Worm (Caenorhabditis elegans): Measurements from ENCODE around the gene mxl-3.

mxl-3 gene

DNA sequence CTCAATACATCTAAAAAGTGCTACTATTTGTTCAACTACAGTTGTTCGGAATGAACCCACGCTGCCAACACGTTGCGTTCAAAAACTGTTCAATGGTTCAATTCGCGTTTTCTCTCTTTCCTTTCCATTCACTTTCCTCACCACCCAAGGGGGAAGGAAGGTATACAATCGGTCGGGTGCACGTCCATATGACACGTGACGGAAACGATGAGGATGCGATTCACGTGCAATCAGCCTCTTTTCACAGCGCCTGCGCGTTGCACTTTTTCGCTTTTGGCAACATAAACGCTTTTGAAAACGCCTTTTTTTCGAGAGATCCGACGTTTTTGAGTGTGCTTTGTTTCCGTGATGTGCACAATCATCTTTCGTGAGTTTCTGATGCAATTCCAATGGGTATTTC, 8.0 kb upstream of the mxl-3 start:
- TF ChIP-seq elt-3 (tag; optimal IDR thresholded peaks at IDR 0.05) (peak in 2 of 3 experiments; percentile 33 to 61), egl-27 (tag; optimal IDR thresholded peaks at IDR 0.05) (peak; percentile 69), pha-4 (tag; optimal IDR thresholded peaks at IDR 0.05) (peak; percentile 95), elt-2 (tag; optimal IDR thresholded peaks at IDR 0.05) (peak; percentile 78), nhr-25 (tag; optimal IDR thresholded peaks at IDR 0.05) (peak; percentile 89), jun-1 (tag; optimal IDR thresholded peaks at IDR 0.05) (peak; percentile 93), ztf-4 (tag; optimal IDR thresholded peaks at IDR 0.05) (peak; percentile 12), elt-1 (tag; optimal IDR thresholded peaks at IDR 0.05) (no peak), R02D3.7 (tag; optimal IDR thresholded peaks at IDR 0.05) (peak; percentile 18), tbx-2 (tag; optimal IDR thresholded peaks at IDR 0.05) (peak; percentile 80), lsy-12 (tag; optimal IDR thresholded peaks at IDR 0.05) (peak; percentile 59), ceh-82 (tag; optimal IDR thresholded peaks at IDR 0.05) (no peak), nhr-28 (tag; optimal IDR thresholded peaks at IDR 0.05) (no peak), nhr-43 (tag; optimal IDR thresholded peaks at IDR 0.05; ENCODE audit: poor library complexity, severe bottlenecking) (peak; percentile 97), nhr-237 (tag; optimal IDR thresholded peaks at IDR 0.05) (no peak), ZK546.5 (tag; optimal IDR thresholded peaks at IDR 0.05) (no peak), fkh-10 (GFP tag; optimal IDR thresholded peaks at IDR 0.05) (peak; percentile 78), mml-1 (tag; optimal IDR thresholded peaks at IDR 0.05) (peak; percentile 89), nhr-12 (tag; optimal IDR thresholded peaks at IDR 0.05) (no peak), mdl-1 (tag; optimal IDR thresholded peaks at IDR 0.05) (peak; percentile 88), nhr-67 (tag; optimal IDR thresholded peaks at IDR 0.05) (no peak), snpc-4 (tag; optimal IDR thresholded peaks at IDR 0.05) (no peak), fos-1 (tag; optimal IDR thresholded peaks at IDR 0.05) (no peak), nhr-23 (tag; optimal IDR thresholded peaks at IDR 0.05) (peak; percentile 87), egl-5 (tag; optimal IDR thresholded peaks at IDR 0.05) (peak; percentile 32), ama-1 (optimal IDR thresholded peaks at IDR 0.05) (peak; percentile 81), pqm-1 (tag; optimal IDR thresholded peaks at IDR 0.05) (peak; percentile 91), nhr-76 (tag; optimal IDR thresholded peaks at IDR 0.05) (peak; percentile 54), nfya-1 (tag; optimal IDR thresholded peaks at IDR 0.05; ENCODE audit: insufficient read depth) (peak; percentile 63), nhr-77 (tag; optimal IDR thresholded peaks at IDR 0.05) (no peak), nhr-11 (tag; optimal IDR thresholded peaks at IDR 0.05) (peak; percentile 90)

DNA sequence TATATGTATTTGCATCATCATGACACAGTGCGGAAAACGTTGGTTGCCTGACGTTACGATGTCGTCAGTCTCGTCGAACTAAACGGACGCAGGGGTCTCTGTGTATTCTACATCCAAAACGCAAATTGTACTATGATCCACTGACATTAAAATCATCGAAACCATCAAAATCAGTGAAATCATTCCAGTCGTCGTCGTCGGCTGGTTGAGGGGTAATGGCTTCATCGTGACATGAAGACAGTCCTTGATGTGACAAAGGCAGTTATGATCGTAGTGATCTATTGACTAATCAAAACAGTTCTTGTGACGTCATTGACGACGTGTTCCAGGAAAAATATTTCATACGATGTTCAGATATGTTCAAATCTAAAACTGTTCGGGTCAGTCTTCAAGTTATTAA, 7.1 kb upstream of the mxl-3 start:
- TF ChIP-seq nhr-25 (tag; optimal IDR thresholded peaks at IDR 0.05): peak; percentile 44
- no peak for TF ChIP-seq pqm-1 (tag; optimal IDR thresholded peaks at IDR 0.05)
- TF ChIP-seq egl-27 (tag; optimal IDR thresholded peaks at IDR 0.05): no peak
- TF ChIP-seq ceh-28 (tag; optimal IDR thresholded peaks at IDR 0.05): no peak
- no peak for TF ChIP-seq ceh-9 (tag; optimal IDR thresholded peaks at IDR 0.05)
- TF ChIP-seq nhr-43 (tag; optimal IDR thresholded peaks at IDR 0.05; ENCODE audit: poor library complexity, severe bottlenecking): peak; percentile 79
- TF ChIP-seq ama-1 (optimal IDR thresholded peaks at IDR 0.05): no peak
- no peak for TF ChIP-seq tbx-2 (tag; optimal IDR thresholded peaks at IDR 0.05)
- no peak for TF ChIP-seq snpc-4 (tag; optimal IDR thresholded peaks at IDR 0.05)

DNA sequence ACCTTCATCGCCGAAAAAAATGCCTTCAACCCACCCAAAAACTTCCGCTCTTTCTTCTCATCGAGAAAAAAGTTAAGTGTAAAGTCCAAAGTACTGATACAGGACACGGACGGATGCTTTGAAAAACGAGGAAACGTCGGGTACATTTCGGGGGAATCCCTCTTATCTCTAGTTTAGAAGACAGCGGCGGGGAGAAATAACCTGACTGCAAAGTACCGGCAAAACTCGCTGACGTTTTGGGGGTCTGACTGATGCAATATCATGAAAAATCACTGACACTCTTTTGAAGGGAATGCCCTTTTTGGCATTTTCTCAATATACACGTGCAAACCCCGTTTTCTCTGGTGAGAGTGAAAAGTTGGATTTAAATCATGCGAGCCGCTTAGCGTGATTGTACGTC, 5.9 kb upstream of the mxl-3 start:
- TF ChIP-seq nhr-12 (tag; optimal IDR thresholded peaks at IDR 0.05) (no peak), mdl-1 (tag; optimal IDR thresholded peaks at IDR 0.05) (peak; percentile 86), fkh-2 (tag; optimal IDR thresholded peaks at IDR 0.05) (no peak), nhr-67 (tag; optimal IDR thresholded peaks at IDR 0.05) (no peak), nhr-43 (tag; optimal IDR thresholded peaks at IDR 0.05; ENCODE audit: poor library complexity, severe bottlenecking) (peak; percentile 90), ceh-28 (tag; optimal IDR thresholded peaks at IDR 0.05) (no peak), nhr-25 (tag; optimal IDR thresholded peaks at IDR 0.05) (peak; percentile 87), hmg-11 (tag; optimal IDR thresholded peaks at IDR 0.05) (no peak), pqm-1 (tag; optimal IDR thresholded peaks at IDR 0.05) (peak; percentile 71), ztf-11 (tag; optimal IDR thresholded peaks at IDR 0.05) (no peak), nhr-23 (tag; optimal IDR thresholded peaks at IDR 0.05) (peak; percentile 87), nhr-77 (tag; optimal IDR thresholded peaks at IDR 0.05) (no peak), ztf-4 (tag; optimal IDR thresholded peaks at IDR 0.05) (no peak), unc-62 (GFP tag; optimal IDR thresholded peaks at IDR 0.05) (peak; percentile 68), aly-2 (tag; optimal IDR thresholded peaks at IDR 0.05) (no peak), elt-2 (tag; optimal IDR thresholded peaks at IDR 0.05) (peak; percentile 83), nhr-237 (tag; optimal IDR thresholded peaks at IDR 0.05) (no peak), fos-1 (tag; optimal IDR thresholded peaks at IDR 0.05) (no peak), egl-5 (tag; optimal IDR thresholded peaks at IDR 0.05) (no peak), nhr-76 (tag; optimal IDR thresholded peaks at IDR 0.05) (peak; percentile 43), ceh-9 (tag; optimal IDR thresholded peaks at IDR 0.05) (no peak), fkh-10 (GFP tag; optimal IDR thresholded peaks at IDR 0.05) (no peak), snpc-4 (tag; optimal IDR thresholded peaks at IDR 0.05) (no peak), nfya-1 (tag; optimal IDR thresholded peaks at IDR 0.05; ENCODE audit: insufficient read depth) (peak; percentile 44), sea-2 (GFP tag; optimal IDR thresholded peaks at IDR 0.05) (no peak), daf-12 (tag; optimal IDR thresholded peaks at IDR 0.05) (no peak), tbx-2 (tag; optimal IDR thresholded peaks at IDR 0.05) (peak; percentile 60), mml-1 (tag; optimal IDR thresholded peaks at IDR 0.05) (peak; percentile 14), unc-39 (tag; optimal IDR thresholded peaks at IDR 0.05) (no peak), ZK546.5 (tag; optimal IDR thresholded peaks at IDR 0.05) (no peak), nhr-11 (tag; optimal IDR thresholded peaks at IDR 0.05) (peak; percentile 45), lin-39 (tag; optimal IDR thresholded peaks at IDR 0.05) (no peak), elt-1 (tag; optimal IDR thresholded peaks at IDR 0.05) (no peak), R02D3.7 (tag; optimal IDR thresholded peaks at IDR 0.05) (peak; percentile 45), ceh-82 (tag; optimal IDR thresholded peaks at IDR 0.05) (no peak), lin-15B (tag; optimal IDR thresholded peaks at IDR 0.05) (no peak), jun-1 (tag; optimal IDR thresholded peaks at IDR 0.05) (peak; percentile 87), skn-1 (tag; optimal IDR thresholded peaks at IDR 0.05) (no peak), nhr-28 (tag; optimal IDR thresholded peaks at IDR 0.05) (no peak), pha-4 (tag; optimal IDR thresholded peaks at IDR 0.05) (peak; percentile 21), egl-27 (tag; optimal IDR thresholded peaks at IDR 0.05) (peak; percentile 85)
